Worm (Caenorhabditis elegans) whole organism, early embryonic: ENCODE results near the gene gst-17.

Source experiments
- ama-1 ChIP-seq: fragments of 150-350 bp; optimal IDR thresholded peaks from 2 replicates; lab custom pipeline; 2014
- ets-7 ChIP-seq: sonication (generic microtip); optimal IDR thresholded peaks from 2 replicates; lab custom pipeline; 2016; ENCODE audit warnings: missing genotype, missing genetic modification characterization, missing compliant biosample characterization
- flt-1 ChIP-seq: fragments of 200-800 bp; sonication (Bioruptor generic); IDR thresholded peaks from 2 replicates; pipeline ENCODE4 v1.3.6; 2022; ENCODE audit warnings: missing genetic modification characterization, missing compliant biosample characterization
- tbx-11 ChIP-seq: fragments of 200-800 bp; sonication (Bioruptor generic); IDR thresholded peaks from 2 replicates; pipeline ENCODE4 v1.3.6; 2022; ENCODE audit warnings: missing genetic modification characterization, missing compliant biosample characterization

DNA sequence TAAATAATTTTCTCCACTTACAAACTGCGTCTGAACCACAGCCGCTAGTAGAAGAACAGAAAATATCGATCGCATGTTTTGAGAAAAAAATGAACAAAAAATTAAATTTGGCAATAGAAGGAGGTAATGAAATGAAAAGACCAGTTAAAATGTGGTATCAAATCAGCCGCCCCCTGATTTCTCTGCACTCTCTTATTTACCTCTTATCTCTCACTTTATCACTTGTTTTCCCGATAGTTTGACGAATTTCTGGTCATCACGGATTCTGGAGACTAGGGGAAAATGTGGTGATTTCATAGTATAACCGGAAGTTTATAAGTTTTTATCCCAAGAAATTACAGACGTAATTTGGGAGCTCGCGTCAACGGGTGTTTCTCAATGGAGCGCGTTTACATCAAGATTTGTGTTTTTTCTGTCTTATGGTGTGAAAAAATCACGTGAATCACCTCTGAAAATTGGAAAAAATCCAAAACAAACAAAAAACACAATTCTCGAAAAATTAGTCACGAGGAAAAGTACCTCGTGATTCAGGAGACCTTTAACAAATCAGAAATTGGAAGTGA lies 36.9 kb downstream of the gst-17 start, which contains the start of gene clec-146:
- TF ChIP-seq flt-1 (GFP tag; lab: Robert Waterston, UW), result no peak
- no peak for TF ChIP-seq tbx-11 (GFP tag; lab: Robert Waterston, UW)
- TF ChIP-seq ets-7, result no peak
- TF ChIP-seq ama-1 (lab: Kevin White, UChicago), result no peak
